Worm (Caenorhabditis elegans) whole organism, early embryonic: ENCODE data around the gene ZC373.5.

Source experiments
- F13C5.2 ChIP-seq: sonication (generic microtip); optimal IDR thresholded peaks from 2 replicates; lab custom pipeline; 2017; ENCODE audit warnings: mild to moderate bottlenecking, missing genetic modification characterization, inconsistent platforms, missing compliant biosample characterization
- aly-1 ChIP-seq: sonication (generic microtip); optimal IDR thresholded peaks from 2 replicates; lab custom pipeline; 2016; ENCODE audit warnings: missing genetic modification characterization, missing compliant biosample characterization
- ama-1 ChIP-seq: fragments of 150-350 bp; optimal IDR thresholded peaks from 2 replicates; lab custom pipeline; 2014
- ceh-13 ChIP-seq: fragments of 200-800 bp; sonication (Bioruptor generic); optimal IDR thresholded peaks from 2 replicates; lab custom pipeline; 2018; ENCODE audit warnings: mild to moderate bottlenecking, missing genetic modification characterization, missing compliant biosample characterization
- ceh-36 ChIP-seq: sonication (generic microtip); optimal IDR thresholded peaks from 2 replicates; lab custom pipeline; 2016; ENCODE audit warnings: missing genetic modification characterization, inconsistent platforms, missing compliant biosample characterization
- ets-7 ChIP-seq: sonication (generic microtip); optimal IDR thresholded peaks from 2 replicates; lab custom pipeline; 2016; ENCODE audit warnings: missing genotype, missing genetic modification characterization, missing compliant biosample characterization
- flt-1 ChIP-seq: fragments of 200-800 bp; sonication (Bioruptor generic); IDR thresholded peaks from 2 replicates; pipeline ENCODE4 v1.3.6; 2022; ENCODE audit warnings: missing genetic modification characterization, missing compliant biosample characterization
- hnd-1 ChIP-seq: sonication (generic microtip); optimal IDR thresholded peaks from 2 replicates; lab custom pipeline; 2016; ENCODE audit warnings: missing genetic modification characterization, missing compliant biosample characterization
- tbx-11 ChIP-seq: fragments of 200-800 bp; sonication (Bioruptor generic); IDR thresholded peaks from 2 replicates; pipeline ENCODE4 v1.3.6; 2022; ENCODE audit warnings: missing genetic modification characterization, missing compliant biosample characterization
- tra-4 ChIP-seq: sonication (generic microtip); optimal IDR thresholded peaks from 2 replicates; lab custom pipeline; 2017; ENCODE audit warnings: missing genetic modification characterization, missing compliant biosample characterization

DNA sequence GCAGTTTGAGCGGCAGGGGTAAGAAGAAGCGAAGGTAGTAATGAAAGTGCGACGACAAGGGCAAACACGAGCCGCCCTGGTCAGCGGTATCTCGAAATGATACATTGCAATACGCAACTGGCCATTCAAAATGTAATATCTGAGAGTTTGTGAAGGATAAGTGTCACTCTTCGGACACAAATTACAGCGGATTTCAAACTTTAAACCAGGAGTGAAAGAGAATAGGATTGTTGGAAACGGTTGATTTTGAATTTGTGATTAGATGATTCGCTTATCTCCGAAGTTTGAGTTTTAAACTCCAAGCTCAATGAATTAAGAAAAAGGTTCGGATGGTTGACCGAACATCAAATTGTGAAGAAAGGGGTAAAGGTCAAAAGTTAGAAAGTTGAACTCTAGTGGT lies 26.9 kb downstream of the ZC373.5 start, which contains the start of gene ZC374.2:
- TF ChIP-seq ama-1 (lab: Kevin White, UChicago) (no peak), tra-4 (tag; lab: Kevin White, UChicago) (no peak), F13C5.2 (tag; lab: Kevin White, UChicago) (no peak), flt-1 (GFP tag; lab: Robert Waterston, UW) (no peak), hnd-1 (tag; lab: Kevin White, UChicago) (no peak), ceh-13 (GFP tag; lab: Kevin White, UChicago) (no peak), tbx-11 (GFP tag; lab: Robert Waterston, UW) (no peak), ets-7 (tag; lab: Kevin White, UChicago) (no peak), aly-1 (tag; lab: Kevin White, UChicago) (no peak), ceh-36 (tag; lab: Kevin White, UChicago) (no peak)
